Worm (Caenorhabditis elegans) whole organism, L3 larva: ENCODE data around the gene vha-4.

Experiments
- ceh-28 ChIP-seq: fragments of 150-350 bp; optimal IDR thresholded peaks from 2 replicates; lab custom pipeline; 2014; ENCODE audit warnings: missing biosample characterization, missing genetic modification reagents, missing genetic modification characterization
- lin-15B ChIP-seq: fragments of 150-350 bp; optimal IDR thresholded peaks from 2 replicates; lab custom pipeline; 2014; ENCODE audit warnings: missing biosample characterization, missing genetic modification characterization
- lsy-12 ChIP-seq: sonication (generic microtip); optimal IDR thresholded peaks from 2 replicates; lab custom pipeline; 2016; ENCODE audit warnings: mild to moderate bottlenecking, missing genetic modification characterization, missing compliant biosample characterization
- mdl-1 ChIP-seq: fragments of 150-350 bp; optimal IDR thresholded peaks from 2 replicates; lab custom pipeline; 2014; ENCODE audit warnings: missing biosample characterization, missing genetic modification characterization
- nhr-11 ChIP-seq: fragments of 150-350 bp; optimal IDR thresholded peaks from 2 replicates; lab custom pipeline; 2014; ENCODE audit warnings: missing biosample characterization, missing genetic modification characterization
- nhr-12 ChIP-seq: fragments of 150-350 bp; optimal IDR thresholded peaks from 2 replicates; lab custom pipeline; 2014; ENCODE audit warnings: missing biosample characterization, missing genetic modification characterization
- nhr-28 ChIP-seq: fragments of 150-350 bp; optimal IDR thresholded peaks from 2 replicates; lab custom pipeline; 2014; ENCODE audit warnings: missing biosample characterization, missing genetic modification characterization
- nhr-77 ChIP-seq: fragments of 150-350 bp; optimal IDR thresholded peaks from 2 replicates; lab custom pipeline; 2014; ENCODE audit warnings: missing biosample characterization, missing genetic modification characterization
- pqm-1 ChIP-seq: fragments of 150-350 bp; optimal IDR thresholded peaks from 2 replicates; lab custom pipeline; 2017; ENCODE audit warnings: missing biosample characterization, missing genetic modification characterization, inconsistent platforms
- unc-62 ChIP-seq: fragments of 150-350 bp; sonication (generic microtip); optimal IDR thresholded peaks from 4 replicates; lab custom pipeline; 2014; ENCODE audit warnings: missing biosample characterization, missing genetic modification reagents, missing genetic modification characterization

ce11 chrII:7842053-7842452 lies 37.1 kb downstream of the vha-4 start, which contains the start of gene klp-3:
- TF ChIP-seq lin-15B (no peak), ceh-28 (tag; lab: Kevin White, UChicago) (no peak), nhr-28 (no peak), lsy-12 (no peak), unc-62 (GFP tag; lab: Kevin White, UChicago) (no peak), nhr-11 (tag; lab: Kevin White, UChicago) (no peak), mdl-1 (tag; lab: Kevin White, UChicago) (no peak), nhr-12 (no peak), nhr-77 (tag; lab: Kevin White, UChicago) (no peak), pqm-1 (tag; lab: Kevin White, UChicago) (no peak)
